Fruit fly (Drosophila melanogaster): ENCODE results near the gene CG11964.

CG11964 gene

dm6 chr3R:8944866-8945265, at the start of gene CG11964 (continued):
- TF ChIP-seq CG18262 (tag; optimal IDR thresholded peaks at IDR 0.05) (peak; percentile 34), CG11247 (GFP tag; IDR thresholded peaks at IDR 0.05) (peak; percentile 25), CG16863 (GFP tag; optimal IDR thresholded peaks at IDR 0.05) (peak; percentile 61), CG30403 (GFP tag; optimal IDR thresholded peaks at IDR 0.05) (peak; percentile 58), CG17328 (GFP tag; IDR thresholded peaks at IDR 0.05) (no peak), sc (optimal IDR thresholded peaks at IDR 0.05) (no peak), sc (GFP tag; optimal IDR thresholded peaks at IDR 0.05) (no peak), ap (GFP tag; IDR thresholded peaks at IDR 0.05) (no peak), Hmx (GFP tag; optimal IDR thresholded peaks at IDR 0.05) (no peak), pum (GFP tag; optimal IDR thresholded peaks at IDR 0.05) (peak; percentile 35), onecut (GFP tag; IDR thresholded peaks at IDR 0.05) (peak; percentile 25; the same call in 1 of the 2 replicates), Hmr (GFP tag; optimal IDR thresholded peaks at IDR 0.05) (peak; percentile 75), NFAT (GFP tag; IDR thresholded peaks at IDR 0.05) (peak; percentile 67), CG14014 (GFP tag; IDR thresholded peaks at IDR 0.05) (peak; percentile 50; the same call in 1 of the 2 replicates), ftz-f1 (GFP tag; optimal IDR thresholded peaks at IDR 0.05) (peak; percentile 36), Sry-δ (GFP tag; optimal IDR thresholded peaks at IDR 0.05) (peak; percentile 99), zen2 (GFP tag; IDR thresholded peaks at IDR 0.05; ENCODE audit: partially characterized antibody) (peak; percentile 98), Atf3 (GFP tag; optimal IDR thresholded peaks at IDR 0.05) (peak; percentile 28), p53 (GFP tag; optimal IDR thresholded peaks at IDR 0.05) (peak; percentile 53), Gug (GFP tag; IDR thresholded peaks at IDR 0.05) (peak; percentile 79; the same call in 2 of the 4 replicates), CG8944 (GFP tag; optimal IDR thresholded peaks at IDR 0.05) (peak; percentile 20), CG14441 (GFP tag; IDR thresholded peaks at IDR 0.05) (no peak), CG14667 (GFP tag; IDR thresholded peaks at IDR 0.05) (0 out of 2 replicates have a peak, but pooled peaks have one; percentile 24), Sox100B (GFP tag; optimal IDR thresholded peaks at IDR 0.05) (no peak), cg (GFP tag; optimal IDR thresholded peaks at IDR 0.05) (no peak), NC2β (GFP tag; optimal IDR thresholded peaks at IDR 0.05) (peak; percentile 39), nmo (GFP tag; optimal IDR thresholded peaks at IDR 0.05) (peak; percentile 69), run (tag; optimal IDR thresholded peaks at IDR 0.05) (no peak), tin (GFP tag; optimal IDR thresholded peaks at IDR 0.05) (peak; percentile 67), dpn (GFP tag; optimal IDR thresholded peaks at IDR 0.05) (peak; percentile 75 to 76), ham (GFP tag; IDR thresholded peaks at IDR 0.05) (no peak), CG13123 (GFP tag; optimal IDR thresholded peaks at IDR 0.05) (peak; percentile 52), CG17829 (tag; optimal IDR thresholded peaks at IDR 0.05) (peak; percentile 93), kni (GFP tag; optimal IDR thresholded peaks at IDR 0.05) (no peak), grn (GFP tag; optimal IDR thresholded peaks at IDR 0.05) (no peak), CG17612 (GFP tag; IDR thresholded peaks at IDR 0.05) (no peak), dimm (GFP tag; IDR thresholded peaks at IDR 0.05) (no peak), B-H2 (GFP tag; optimal IDR thresholded peaks at IDR 0.05) (peak; percentile 63), knrl (GFP tag; IDR thresholded peaks at IDR 0.05; ENCODE audit: partially characterized antibody) (peak; percentile 100), CG4360 (GFP tag; IDR thresholded peaks at IDR 0.05) (no peak), Six4 (GFP tag; optimal IDR thresholded peaks at IDR 0.05) (peak; percentile 0), dati (GFP tag; IDR thresholded peaks at IDR 0.05) (no peak), CG14860 (GFP tag; IDR thresholded peaks at IDR 0.05; ENCODE audit: partially characterized antibody) (peak; percentile 98), Aef1 (GFP tag; IDR thresholded peaks at IDR 0.05) (no peak), CG33557 (GFP tag; optimal IDR thresholded peaks at IDR 0.05) (peak; percentile 36), Nf-YA (GFP tag; IDR thresholded peaks at IDR 0.05) (no peak), Opbp (GFP tag; IDR thresholded peaks at IDR 0.05; ENCODE audit: partially characterized antibody) (peak; percentile 99), HLH3B (GFP tag; IDR thresholded peaks at IDR 0.05) (no peak), CG8290 (GFP tag; optimal IDR thresholded peaks at IDR 0.05) (peak; percentile 65), CG8290 (tag; optimal IDR thresholded peaks at IDR 0.05) (peak in 1 of 2 experiments; percentile 87), CG7928 (GFP tag; optimal IDR thresholded peaks at IDR 0.05) (peak; percentile 46), Pdp1 (GFP tag; optimal IDR thresholded peaks at IDR 0.05) (peak; percentile 52 to 66)

Measured in whole organism, embryonic.